Fruit fly (Drosophila melanogaster) whole organism, adult: ENCODE data around the gene pad.
A peak's percentile ranks its signal among the peaks of the same experiment; 100 is the strongest.

Experiments
- CG12768 ChIP-seq: fragments of 200-800 bp; sonication (Bioruptor generic); optimal IDR thresholded peaks from 2 replicates; lab custom pipeline; 2017; ENCODE audit warnings: missing biosample characterization, missing genetic modification characterization, mild to moderate bottlenecking, moderate library complexity, missing genetic modification reagents
- Hr96 ChIP-seq: fragments of 200-800 bp; sonication (Bioruptor generic); optimal IDR thresholded peaks from 2 replicates; lab custom pipeline; 2016; ENCODE audit warnings: missing biosample characterization, missing genetic modification characterization
- cic ChIP-seq: fragments of 200-800 bp; sonication (Bioruptor generic); optimal IDR thresholded peaks from 2 replicates; lab custom pipeline; 2017; ENCODE audit warnings: missing biosample characterization, mild to moderate bottlenecking, missing genetic modification characterization, moderate library complexity
- kay ChIP-seq: fragments of 200-800 bp; sonication (Bioruptor generic); peaks from one replicate; lab custom pipeline; 2016; ENCODE audit warnings: missing biosample characterization, missing genetic modification characterization, borderline replicate concordance
- tj ChIP-seq: fragments of 200-800 bp; sonication (Bioruptor generic); optimal IDR thresholded peaks from 3 replicates; lab custom pipeline; 2017; ENCODE audit warnings: missing biosample characterization, mild to moderate bottlenecking, missing genetic modification characterization, moderate library complexity

DNA sequence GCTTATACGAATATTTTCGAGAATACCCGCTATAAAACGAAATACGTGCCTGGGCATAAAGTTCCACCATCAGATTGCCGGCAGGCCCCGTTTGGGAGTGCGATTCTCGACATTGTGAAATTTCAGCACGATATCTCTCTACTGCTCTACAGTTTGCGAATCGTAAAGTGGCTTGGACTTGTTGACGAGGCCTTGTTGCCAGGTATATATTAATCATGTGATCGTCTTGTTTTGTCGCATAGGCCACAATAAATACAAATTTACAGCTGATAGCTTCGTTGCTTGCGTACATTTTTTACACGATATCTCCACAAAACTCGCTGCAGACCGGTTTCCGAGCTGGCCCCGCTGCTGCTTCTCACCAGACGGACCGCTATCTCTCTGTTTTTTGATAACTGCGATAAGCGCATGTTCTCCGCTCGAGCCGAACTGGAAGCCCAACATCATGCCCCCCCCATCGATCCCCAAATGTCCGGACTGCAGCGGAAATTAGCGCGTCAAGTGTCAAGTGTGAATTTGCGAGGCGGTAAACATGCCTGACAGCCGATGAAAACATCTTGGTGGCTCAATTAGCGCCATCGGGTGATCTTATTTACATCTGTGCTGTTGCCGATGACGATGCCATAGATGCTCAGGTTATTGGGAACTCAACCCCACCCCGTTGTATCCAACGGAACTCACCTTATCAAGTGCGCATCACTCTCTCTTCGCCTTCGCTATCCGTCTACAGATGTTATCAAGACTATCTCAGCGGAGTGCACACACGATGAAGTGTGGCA, 32.6 kb upstream of the pad start:
- TF ChIP-seq Hr96 (GFP tag; lab: Kevin White, UChicago) = no peak
- no peak for TF ChIP-seq kay (GFP tag; lab: Kevin White, UChicago)
- TF ChIP-seq tj (GFP tag; lab: Kevin White, UChicago) = no peak
- TF ChIP-seq cic (GFP tag; lab: Kevin White, UChicago) = peak; percentile 20
- TF ChIP-seq CG12768 (GFP tag; lab: Kevin White, UChicago) = no peak
